Fruit fly (Drosophila melanogaster) whole organism, embryonic: ENCODE measurements around the gene Suv3.

Experiments
- Abd-B ChIP-seq: fragments of 200-800 bp; sonication (Bioruptor generic); optimal IDR thresholded peaks from 2 replicates; lab custom pipeline; 2018; ENCODE audit warnings: missing biosample characterization, mild to moderate bottlenecking, missing genetic modification characterization, moderate library complexity
- BEAF-32 ChIP-seq: fragments of 200-800 bp; sonication (Bioruptor generic); optimal IDR thresholded peaks from 3 replicates; lab custom pipeline; 2017; ENCODE audit warnings: missing biosample characterization, missing genetic modification characterization, mild to moderate bottlenecking, moderate library complexity, missing genetic modification reagents
- CG10274 ChIP-seq: fragments of 200-800 bp; sonication (Bioruptor generic); optimal IDR thresholded peaks from 3 replicates; lab custom pipeline; 2017; ENCODE audit warnings: missing biosample characterization, mild to moderate bottlenecking, missing genetic modification characterization
- CG13894 ChIP-seq: fragments of 200-800 bp; sonication (Bioruptor generic); optimal IDR thresholded peaks from 3 replicates; lab custom pipeline; 2018; ENCODE audit warnings: missing biosample characterization, mild to moderate bottlenecking, missing genetic modification characterization, moderate library complexity
- CG17568 ChIP-seq: fragments of 200-800 bp; sonication (Bioruptor generic); optimal IDR thresholded peaks from 2 replicates; lab custom pipeline; 2018; ENCODE audit warnings: missing biosample characterization, mild to moderate bottlenecking, missing genetic modification characterization, moderate library complexity
- CG2889 ChIP-seq: fragments of 200-800 bp; sonication (Bioruptor generic); IDR thresholded peaks from 3 replicates; pipeline ENCODE4 v1.3.6; 2022; ENCODE audit warnings: missing biosample characterization, missing genetic modification characterization
- CG31388 ChIP-seq: fragments of 200-800 bp; sonication (Bioruptor generic); optimal IDR thresholded peaks from 2 replicates; lab custom pipeline; 2016; ENCODE audit warnings: missing biosample characterization, missing genetic modification characterization
- CG4424 ChIP-seq: fragments of 200-800 bp; sonication (Bioruptor generic); optimal IDR thresholded peaks from 3 replicates; lab custom pipeline; 2016; ENCODE audit warnings: missing biosample characterization, missing genetic modification characterization
- CG4854 ChIP-seq: fragments of 200-800 bp; sonication (Bioruptor generic); optimal IDR thresholded peaks from 2 replicates; lab custom pipeline; 2016; ENCODE audit warnings: missing biosample characterization, missing genetic modification characterization, inconsistent platforms
- CG6813 ChIP-seq: fragments of 200-800 bp; sonication (Bioruptor generic); optimal IDR thresholded peaks from 2 replicates; lab custom pipeline; 2017; ENCODE audit warnings: missing biosample characterization, missing genetic modification characterization, mild to moderate bottlenecking, moderate library complexity, missing genetic modification reagents
- CG7839 ChIP-seq: fragments of 200-800 bp; sonication (Bioruptor generic); optimal IDR thresholded peaks from 3 replicates; lab custom pipeline; 2018; ENCODE audit warnings: missing biosample characterization, mild to moderate bottlenecking, missing genetic modification characterization, moderate library complexity
- CG7928 ChIP-seq: fragments of 200-800 bp; sonication (Bioruptor generic); optimal IDR thresholded peaks from 2 replicates; lab custom pipeline; 2017; ENCODE audit warnings: missing biosample characterization, mild to moderate bottlenecking, missing genetic modification characterization
- CkIIα-i1 ChIP-seq: fragments of 200-800 bp; sonication (Bioruptor generic); IDR thresholded peaks from 2 replicates; pipeline ENCODE4 v1.3.6; 2022; ENCODE audit warnings: missing biosample characterization, missing genetic modification characterization
- Dref ChIP-seq: fragments of 200-800 bp; sonication (Bioruptor generic); IDR thresholded peaks from 2 replicates; pipeline ENCODE4 v1.3.6; 2022; ENCODE audit warnings: missing biosample characterization, missing genetic modification characterization
- Hey ChIP-seq: fragments of 200-800 bp; sonication (Bioruptor generic); optimal IDR thresholded peaks from 3 replicates; lab custom pipeline; 2018; ENCODE audit warnings: missing biosample characterization, mild to moderate bottlenecking, missing genetic modification characterization
- Max ChIP-seq: fragments of 200-800 bp; sonication (Bioruptor generic); optimal IDR thresholded peaks from 2 replicates; lab custom pipeline; 2016; ENCODE audit warnings: missing biosample characterization, mild to moderate bottlenecking, missing genetic modification characterization
- Opbp ChIP-seq: fragments of 200-800 bp; sonication (Bioruptor generic); IDR thresholded peaks from 3 replicates; pipeline ENCODE4 v1.3.6; 2022; ENCODE audit warnings: missing biosample characterization, missing genetic modification characterization; ENCODE audit not compliant: partially characterized antibody
- Optix ChIP-seq: fragments of 200-800 bp; sonication (Bioruptor generic); IDR thresholded peaks from 3 replicates; pipeline ENCODE4 v1.3.6; 2022; ENCODE audit warnings: missing biosample characterization, missing genetic modification characterization
- Pdp1 ChIP-seq, 2 experiments: fragments of 200-800 bp; sonication (Bioruptor generic); optimal IDR thresholded peaks; 3 replicates each; lab custom pipeline; 2016; ENCODE audit warnings: missing biosample characterization in 2 of 2, missing genetic modification characterization in 2 of 2, mild to moderate bottlenecking in 1 of 2, moderate library complexity in 1 of 2
- Taf1 ChIP-seq: fragments of 200-800 bp; sonication (Bioruptor generic); IDR thresholded peaks from 2 replicates; pipeline ENCODE4 v1.3.6; 2022; ENCODE audit warnings: missing biosample characterization, missing genetic modification characterization
- abd-A ChIP-seq: fragments of 200-800 bp; sonication (Bioruptor generic); optimal IDR thresholded peaks from 3 replicates; lab custom pipeline; 2019; ENCODE audit warnings: missing biosample characterization, mild to moderate bottlenecking, missing genetic modification characterization, moderate library complexity
- amos ChIP-seq: fragments of 200-800 bp; sonication (Bioruptor generic); IDR thresholded peaks from 2 replicates; pipeline ENCODE4 v1.3.6; 2022; ENCODE audit warnings: missing biosample characterization, missing genetic modification characterization; ENCODE audit not compliant: partially characterized antibody
- bsh ChIP-seq, 2 experiments: fragments of 200-800 bp; sonication (Bioruptor generic); optimal IDR thresholded peaks; 2 replicates each; lab custom pipeline; 2017 to 2018; ENCODE audit warnings: mild to moderate bottlenecking in 2 of 2, missing biosample characterization in 2 of 2, missing genetic modification characterization in 2 of 2, moderate library complexity in 1 of 2
- cad ChIP-seq: fragments of >200 bp; optimal IDR thresholded peaks from 2 replicates; lab custom pipeline; 2017; ENCODE audit warnings: missing biosample characterization, missing genetic modification characterization
- chinmo ChIP-seq: fragments of 200-800 bp; sonication (Bioruptor generic); IDR thresholded peaks from 4 replicates; pipeline ENCODE4 v1.3.6; 2022; ENCODE audit warnings: missing biosample characterization, missing genetic modification characterization; ENCODE audit not compliant: partially characterized antibody
- chm ChIP-seq: fragments of 200-800 bp; sonication (Bioruptor generic); IDR thresholded peaks from 2 replicates; pipeline ENCODE4 v1.3.6; 2022; ENCODE audit warnings: missing biosample characterization, missing genetic modification characterization
- da ChIP-seq: fragments of 200-800 bp; sonication (Bioruptor generic); optimal IDR thresholded peaks from 2 replicates; lab custom pipeline; 2016; ENCODE audit warnings: missing biosample characterization, missing genetic modification characterization
- disco-r ChIP-seq: fragments of 200-800 bp; sonication (Bioruptor generic); optimal IDR thresholded peaks from 2 replicates; lab custom pipeline; 2016; ENCODE audit warnings: missing biosample characterization, missing genetic modification characterization
- dmrt11E ChIP-seq: fragments of 200-800 bp; sonication (Bioruptor generic); optimal IDR thresholded peaks from 3 replicates; lab custom pipeline; 2018; ENCODE audit warnings: missing biosample characterization, mild to moderate bottlenecking, missing genetic modification characterization, moderate library complexity
- oc ChIP-seq: fragments of 200-800 bp; sonication (Bioruptor generic); optimal IDR thresholded peaks from 2 replicates; lab custom pipeline; 2018; ENCODE audit warnings: missing biosample characterization, mild to moderate bottlenecking, missing genetic modification characterization, moderate library complexity
- onecut ChIP-seq: fragments of 200-800 bp; sonication (Bioruptor generic); IDR thresholded peaks from 2 replicates; pipeline ENCODE4 v1.3.6; 2022; ENCODE audit warnings: missing biosample characterization, missing genetic modification characterization
- run ChIP-seq: fragments of 200-800 bp; sonication (Bioruptor generic); optimal IDR thresholded peaks from 3 replicates; lab custom pipeline; 2018; ENCODE audit warnings: missing biosample characterization, mild to moderate bottlenecking, missing genetic modification characterization
- scrt ChIP-seq: fragments of 200-800 bp; sonication (Bioruptor generic); optimal IDR thresholded peaks from 2 replicates; lab custom pipeline; 2018; ENCODE audit warnings: missing biosample characterization, mild to moderate bottlenecking, missing genetic modification characterization, moderate library complexity
- sim ChIP-seq: fragments of 200-800 bp; sonication (Bioruptor generic); IDR thresholded peaks from 2 replicates; pipeline ENCODE4 v1.3.6; 2022; ENCODE audit warnings: missing biosample characterization, missing genetic modification characterization
- tx ChIP-seq: fragments of 200-800 bp; sonication (Bioruptor generic); optimal IDR thresholded peaks from 2 replicates; lab custom pipeline; 2016; ENCODE audit warnings: missing biosample characterization, missing genetic modification characterization
- unc-4 ChIP-seq: fragments of 200-800 bp; sonication (Bioruptor generic); IDR thresholded peaks from 2 replicates; pipeline ENCODE4 v1.3.6; 2022; ENCODE audit warnings: missing biosample characterization, missing genetic modification characterization; ENCODE audit not compliant: partially characterized antibody
- zen2 ChIP-seq: fragments of 200-800 bp; sonication (Bioruptor generic); IDR thresholded peaks from 3 replicates; pipeline ENCODE4 v1.3.6; 2022; ENCODE audit warnings: missing biosample characterization, missing genetic modification characterization; ENCODE audit not compliant: partially characterized antibody

Gene Suv3

dm6 chr3R:4281119-4281861 is 30.1 kb upstream of the Suv3 start (continued):
- no peak for TF ChIP-seq bsh (GFP tag; optimal IDR thresholded peaks at IDR 0.05; lab: Kevin White, UChicago)
- no peak for TF ChIP-seq Taf1 (GFP tag; lab: Robert Waterston, UW)
- TF ChIP-seq CG6813: no peak
- TF ChIP-seq tx: no peak
- no peak for TF ChIP-seq CG2889 (GFP tag; lab: Robert Waterston, UW)

- no peak for TF ChIP-seq chm
- no peak for TF ChIP-seq CG17568 (GFP tag; lab: Kevin White, UChicago)
- no peak for TF ChIP-seq CG4854 (GFP tag; lab: Kevin White, UChicago)
- TF ChIP-seq Max (GFP tag; lab: Kevin White, UChicago): no peak
- peak; percentile 30; the same call in 1 of the 2 replicates for TF ChIP-seq Dref (GFP tag; lab: Robert Waterston, UW)
- no peak for TF ChIP-seq disco-r (GFP tag; lab: Kevin White, UChicago)
- TF ChIP-seq BEAF-32: peak; percentile 10
- no peak for TF ChIP-seq Opbp (GFP tag; lab: Robert Waterston, UW)
- TF ChIP-seq run (tag; lab: Kevin White, UChicago): no peak
- TF ChIP-seq abd-A: peak; percentile 88
- peak; percentile 27; the same call in 1 of the 2 replicates for TF ChIP-seq amos (GFP tag; lab: Robert Waterston, UW)
- TF ChIP-seq Abd-B: no peak
- 0 out of 2 replicates have a peak, but pooled peaks have one; percentile 12 for TF ChIP-seq unc-4
- TF ChIP-seq sim: no peak
- peak; percentile 42 for TF ChIP-seq Hey (tag; lab: Kevin White, UChicago)
- no peak for TF ChIP-seq da (GFP tag; lab: Kevin White, UChicago)
- TF ChIP-seq Optix (GFP tag; lab: Robert Waterston, UW): no peak
- no peak for TF ChIP-seq dmrt11E (tag; lab: Kevin White, UChicago)
- peak; percentile 61 for TF ChIP-seq CG13894 (tag; lab: Kevin White, UChicago)
- TF ChIP-seq CG4424 (GFP tag; lab: Kevin White, UChicago): no peak
- TF ChIP-seq Pdp1 (GFP tag; optimal IDR thresholded peaks at IDR 0.05; lab: Kevin White, UChicago): peak in 1 of 2 experiments; percentile 75
- no peak for TF ChIP-seq scrt
- 0 out of 3 replicates have a peak, but pooled peaks have one; percentile 32 for TF ChIP-seq zen2 (GFP tag; lab: Robert Waterston, UW)
- TF ChIP-seq cad (GFP tag; lab: Kevin White, UChicago): no peak
- TF ChIP-seq oc (tag; lab: Kevin White, UChicago): no peak
- TF ChIP-seq CG7839 (tag; lab: Kevin White, UChicago): no peak
- TF ChIP-seq CkIIα-i1 (GFP tag; lab: Robert Waterston, UW): no peak
- TF ChIP-seq CG10274 (GFP tag; lab: Kevin White, UChicago): no peak
- peak; percentile 56 for TF ChIP-seq onecut (GFP tag; lab: Robert Waterston, UW)
- TF ChIP-seq CG7928 (GFP tag; lab: Kevin White, UChicago): no peak
- 0 out of 4 replicates have a peak, but pooled peaks have one; percentile 6 for TF ChIP-seq chinmo (GFP tag; lab: Robert Waterston, UW)
- TF ChIP-seq CG31388 (GFP tag; lab: Kevin White, UChicago): no peak
Measured at dm6 chr3R:4282207-4282606, 29.1 kb upstream of the Suv3 start.
